Worm (Caenorhabditis elegans): Measurements from ENCODE around the gene fbxa-105.
A peak's percentile ranks its signal among the peaks of the same experiment; 100 is the strongest.

fbxa-105 gene

ce11 chrV:7374090-7374489 is 17.7 kb downstream of the fbxa-105 start, which contains the start of gene srx-56:
Gene srx-56, plus strand, starts transcription at chrV:7374390.
- TF ChIP-seq fkh-8 (tag; optimal IDR thresholded peaks at IDR 0.05) (peak; percentile 50), nhr-77 (tag; optimal IDR thresholded peaks at IDR 0.05) (no peak)

ce11 chrV:7369578-7369977 is 22.3 kb downstream of the fbxa-105 start, which contains the start of gene srj-14:
Gene srj-14, plus strand, starts transcription at chrV:7369708.
- TF ChIP-seq pqm-1 (tag; optimal IDR thresholded peaks at IDR 0.05) (no peak), egl-13 (tag; optimal IDR thresholded peaks at IDR 0.05) (no peak), efl-1 (optimal IDR thresholded peaks at IDR 0.05) (no peak), efl-1 (GFP tag; optimal IDR thresholded peaks at IDR 0.05 in 1 of 2) (peak in 1 of 2 experiments; percentile 77)

ce11 chrV:7364951-7365350 is 26.9 kb downstream of the fbxa-105 start, which contains the start of gene exc-13:
Gene exc-13, plus strand, starts transcription at chrV:7365251.
- TF ChIP-seq nhr-71 (tag; optimal IDR thresholded peaks at IDR 0.05), result peak; percentile 5
- TF ChIP-seq nhr-47 (tag; optimal IDR thresholded peaks at IDR 0.05), result no peak
- TF ChIP-seq isw-1 (GFP tag; IDR thresholded peaks at IDR 0.05), result no peak
- no peak for TF ChIP-seq ama-1 (optimal IDR thresholded peaks at IDR 0.05)

- TF ChIP-seq elt-2 (tag; optimal IDR thresholded peaks at IDR 0.05) (peak; percentile 90), nhr-71 (tag; optimal IDR thresholded peaks at IDR 0.05) (no peak)
These were observed 27.8 kb downstream of the fbxa-105 start, which contains the start of gene cyp-35A2 for ce11 chrV:7364059-7364458. Gene cyp-35A2, minus strand, starts transcription at chrV:7364182.

ce11 chrV:7361673-7362072 is 30.2 kb downstream of the fbxa-105 start, which contains the start of gene cyp-35A1:
Gene cyp-35A1, minus strand, starts transcription at chrV:7361773.
- TF ChIP-seq Y116A8C.19 (tag; optimal IDR thresholded peaks at IDR 0.05; ENCODE audit: borderline replicate concordance) (no peak), efl-1 (optimal IDR thresholded peaks at IDR 0.05) (no peak), efl-1 (GFP tag; optimal IDR thresholded peaks at IDR 0.05 in 1 of 2) (peak in 1 of 2 experiments; percentile 37)

ce11 chrV:7357132-7357531 is 34.7 kb downstream of the fbxa-105 start, which contains the start of gene C03G6.6:
Gene C03G6.6, plus strand, starts transcription at chrV:7357432.
- TF ChIP-seq nhr-237 (tag; optimal IDR thresholded peaks at IDR 0.05) (no peak), nhr-76 (tag; optimal IDR thresholded peaks at IDR 0.05) (no peak), pax-3 (tag; optimal IDR thresholded peaks at IDR 0.05) (no peak), tbx-2 (tag; optimal IDR thresholded peaks at IDR 0.05) (no peak), blmp-1 (tag; optimal IDR thresholded peaks at IDR 0.05) (no peak), sup-37 (GFP tag; optimal IDR thresholded peaks at IDR 0.05) (no peak), nhr-20 (tag; optimal IDR thresholded peaks at IDR 0.05) (no peak), aha-1 (tag; optimal IDR thresholded peaks at IDR 0.05) (no peak), tlp-1 (tag; optimal IDR thresholded peaks at IDR 0.05) (no peak), nhr-11 (tag; optimal IDR thresholded peaks at IDR 0.05) (no peak), unc-86 (tag; optimal IDR thresholded peaks at IDR 0.05) (no peak), unc-130 (tag; optimal IDR thresholded peaks at IDR 0.05) (no peak), nhr-90 (tag; optimal IDR thresholded peaks at IDR 0.05; ENCODE audit: poor library complexity) (no peak), elt-3 (tag; optimal IDR thresholded peaks at IDR 0.05) (no peak), C04F5.9 (tag; optimal IDR thresholded peaks at IDR 0.05) (no peak), ama-1 (optimal IDR thresholded peaks at IDR 0.05) (no peak), fos-1 (tag; optimal IDR thresholded peaks at IDR 0.05) (no peak), nhr-84 (tag; optimal IDR thresholded peaks at IDR 0.05) (no peak), skn-1 (tag; optimal IDR thresholded peaks at IDR 0.05) (no peak), egl-13 (tag; optimal IDR thresholded peaks at IDR 0.05) (no peak)

- TF ChIP-seq mab-9 (GFP tag; IDR thresholded peaks at IDR 0.05) (no peak), ama-1 (optimal IDR thresholded peaks at IDR 0.05) (no peak), snu-23 (GFP tag; optimal IDR thresholded peaks at IDR 0.05) (no peak), alr-1 (tag; optimal IDR thresholded peaks at IDR 0.05; ENCODE audit: borderline replicate concordance) (no peak), ceh-88 (GFP tag; IDR thresholded peaks at IDR 0.05) (no peak)
These were observed 35.1 kb downstream of the fbxa-105 start, which contains the start of gene C03G6.21 for ce11 chrV:7356684-7357083. Gene C03G6.21, minus strand, starts transcription at chrV:7356784.

All from whole organism, L1 larva.